Worm (Caenorhabditis elegans) whole organism, mixed stage, embryonic: ENCODE data around the gene dsc-1.

Experiments used
- elt-1 ChIP-seq: sonication (generic microtip); optimal IDR thresholded peaks from 2 replicates; lab custom pipeline; 2017; ENCODE audit warnings: missing genetic modification characterization, mild to moderate bottlenecking, missing compliant biosample characterization, antibody characterized with exemption, moderate library complexity, borderline replicate concordance; ENCODE audit not compliant: insufficient read depth
- mep-1 ChIP-seq: fragments of 150-350 bp; optimal IDR thresholded peaks from 2 replicates; lab custom pipeline; 2017; ENCODE audit warnings: missing biosample characterization, missing genetic modification reagents, missing genetic modification characterization, inconsistent platforms
- nhr-237 ChIP-seq: fragments of 150-350 bp; optimal IDR thresholded peaks from 2 replicates; lab custom pipeline; 2014; ENCODE audit warnings: missing biosample characterization, missing genetic modification characterization
- nhr-28 ChIP-seq: fragments of 150-350 bp; optimal IDR thresholded peaks from 2 replicates; lab custom pipeline; 2014; ENCODE audit warnings: missing biosample characterization, missing genetic modification characterization
- nhr-76 ChIP-seq: sonication (generic microtip); optimal IDR thresholded peaks from 2 replicates; lab custom pipeline; 2017; ENCODE audit warnings: missing biosample characterization, missing genetic modification characterization
- unc-62 ChIP-seq: fragments of 150-350 bp; optimal IDR thresholded peaks from 2 replicates; lab custom pipeline; 2014; ENCODE audit warnings: missing biosample characterization, missing genetic modification reagents, missing genetic modification characterization

- TF ChIP-seq elt-1 (no peak), nhr-237 (no peak), unc-62 (no peak), nhr-76 (no peak), mep-1 (no peak), nhr-28 (tag; lab: Kevin White, UChicago) (no peak)
Measured at ce11 chrX:15050006-15050405, 15.4 kb upstream of the dsc-1 start.
